Worm (Caenorhabditis elegans) whole organism, L4 larva: ENCODE data around the gene mec-10.

Experiments used
- ZK546.5 ChIP-seq, 2 experiments: sonication (generic microtip); optimal IDR thresholded peaks; 2 replicates each; lab custom pipeline; 2017; ENCODE audit warnings: missing biosample characterization in 2 of 2, missing genetic modification characterization in 2 of 2
- nhr-42 ChIP-seq: fragments of 200-800 bp; sonication (Bioruptor generic); IDR thresholded peaks from 2 replicates; pipeline ENCODE4 v1.3.6; 2022; ENCODE audit warnings: missing genetic modification characterization, missing compliant biosample characterization

ce11 chrX:8444922-8445321, 25.2 kb downstream of the mec-10 start:
- no peak for TF ChIP-seq ZK546.5 (tag; optimal IDR thresholded peaks at IDR 0.05; lab: Kevin White, UChicago)
- TF ChIP-seq nhr-42 (GFP tag; lab: Robert Waterston, UW), result no peak
